Fruit fly (Drosophila melanogaster) whole organism, embryonic: ENCODE measurements around the gene CG14286.

Experiments
- Antp ChIP-seq: fragments of 200-800 bp; sonication (Bioruptor generic); optimal IDR thresholded peaks from 3 replicates; lab custom pipeline; 2016; ENCODE audit warnings: missing biosample characterization, missing genetic modification characterization
- Atf6 ChIP-seq: fragments of 200-800 bp; sonication (Bioruptor generic); IDR thresholded peaks from 2 replicates; pipeline ENCODE4 v1.3.6; 2022; ENCODE audit warnings: missing biosample characterization, missing genetic modification characterization
- CG10565 ChIP-seq: fragments of 200-800 bp; sonication (Bioruptor generic); optimal IDR thresholded peaks from 3 replicates; lab custom pipeline; 2016; ENCODE audit warnings: missing biosample characterization, mild to moderate bottlenecking, missing genetic modification characterization
- CG10979 ChIP-seq: fragments of 200-800 bp; sonication (Bioruptor generic); optimal IDR thresholded peaks from 2 replicates; lab custom pipeline; 2018; ENCODE audit warnings: missing biosample characterization, mild to moderate bottlenecking, missing genetic modification characterization, moderate library complexity
- CG11695 ChIP-seq: fragments of 200-800 bp; sonication (Bioruptor generic); IDR thresholded peaks from 3 replicates; pipeline ENCODE4 v1.3.6; 2022; ENCODE audit warnings: missing biosample characterization, missing genetic modification characterization
- CG12236 ChIP-seq: fragments of 200-800 bp; sonication (Bioruptor generic); optimal IDR thresholded peaks from 2 replicates; lab custom pipeline; 2016; ENCODE audit warnings: missing biosample characterization, missing genetic modification characterization
- CG1233 ChIP-seq: fragments of 200-800 bp; sonication (Bioruptor generic); optimal IDR thresholded peaks from 4 replicates; lab custom pipeline; 2018; ENCODE audit warnings: missing biosample characterization, mild to moderate bottlenecking, missing genetic modification characterization
- CG15073 ChIP-seq: fragments of 200-800 bp; sonication (Bioruptor generic); optimal IDR thresholded peaks from 2 replicates; lab custom pipeline; 2016; ENCODE audit warnings: missing biosample characterization, missing genetic modification characterization
- CG15269 ChIP-seq: fragments of 200-800 bp; sonication (Bioruptor generic); optimal IDR thresholded peaks from 2 replicates; lab custom pipeline; 2018; ENCODE audit warnings: missing biosample characterization, mild to moderate bottlenecking, missing genetic modification characterization, moderate library complexity
- CG15696 ChIP-seq: fragments of 200-800 bp; sonication (Bioruptor generic); optimal IDR thresholded peaks from 2 replicates; lab custom pipeline; 2019; ENCODE audit warnings: missing biosample characterization, mild to moderate bottlenecking, missing genetic modification characterization, moderate library complexity
- CG16815 ChIP-seq: fragments of 200-800 bp; sonication (Bioruptor generic); optimal IDR thresholded peaks from 3 replicates; lab custom pipeline; 2017; ENCODE audit warnings: missing biosample characterization, mild to moderate bottlenecking, missing genetic modification characterization
- CG17612 ChIP-seq: fragments of 200-800 bp; sonication (Bioruptor generic); IDR thresholded peaks from 2 replicates; pipeline ENCODE4 v1.3.6; 2022; ENCODE audit warnings: missing biosample characterization, missing genetic modification characterization
- CG18599 ChIP-seq: fragments of 200-800 bp; sonication (Bioruptor generic); optimal IDR thresholded peaks from 3 replicates; lab custom pipeline; 2017; ENCODE audit warnings: missing biosample characterization, missing genetic modification characterization, mild to moderate bottlenecking, moderate library complexity, missing genetic modification reagents
- CG18619 ChIP-seq: fragments of 200-800 bp; sonication (Bioruptor generic); optimal IDR thresholded peaks from 3 replicates; lab custom pipeline; 2017; ENCODE audit warnings: missing biosample characterization, mild to moderate bottlenecking, missing genetic modification characterization
- CG2889 ChIP-seq: fragments of 200-800 bp; sonication (Bioruptor generic); IDR thresholded peaks from 3 replicates; pipeline ENCODE4 v1.3.6; 2022; ENCODE audit warnings: missing biosample characterization, missing genetic modification characterization
- CG32532 ChIP-seq: fragments of 200-800 bp; sonication (Bioruptor generic); IDR thresholded peaks from 2 replicates; pipeline ENCODE4 v1.3.6; 2022; ENCODE audit warnings: missing biosample characterization, missing genetic modification characterization
- CG34422 ChIP-seq: fragments of 200-800 bp; sonication (Bioruptor generic); IDR thresholded peaks from 3 replicates; pipeline ENCODE4 v1.3.6; 2022; ENCODE audit warnings: missing biosample characterization, missing genetic modification characterization
- CG6254 ChIP-seq: fragments of 200-800 bp; sonication (Bioruptor generic); optimal IDR thresholded peaks from 3 replicates; lab custom pipeline; 2017; ENCODE audit warnings: mild to moderate bottlenecking, missing biosample characterization, missing genetic modification reagents, missing genetic modification characterization
- Dek ChIP-seq: fragments of 200-800 bp; sonication (Bioruptor generic); optimal IDR thresholded peaks from 3 replicates; lab custom pipeline; 2019; ENCODE audit warnings: missing biosample characterization, mild to moderate bottlenecking, missing genetic modification characterization, moderate library complexity
- Dfd ChIP-seq, 2 experiments: fragments of >200 bp; optimal IDR thresholded peaks; 2 replicates each; lab custom pipeline; 2017; ENCODE audit warnings: missing biosample characterization in 2 of 2, missing genetic modification characterization in 2 of 2
- Doc2 ChIP-seq: fragments of 200-800 bp; sonication (Bioruptor generic); IDR thresholded peaks from 2 replicates; pipeline ENCODE4 v1.3.6; 2022; ENCODE audit warnings: missing biosample characterization, missing genetic modification characterization
- E2f1 ChIP-seq: fragments of 200-800 bp; sonication (Bioruptor generic); IDR thresholded peaks from 2 replicates; pipeline ENCODE4 v1.3.6; 2022; ENCODE audit warnings: missing biosample characterization, missing genetic modification characterization
- Elba2 ChIP-seq: fragments of 200-800 bp; sonication (Bioruptor generic); optimal IDR thresholded peaks from 3 replicates; lab custom pipeline; 2016; ENCODE audit warnings: missing biosample characterization, missing genetic modification characterization
- Gsc ChIP-seq: fragments of 200-800 bp; sonication (Bioruptor generic); IDR thresholded peaks from 2 replicates; pipeline ENCODE4 v1.3.6; 2022; ENCODE audit warnings: missing biosample characterization, missing genetic modification characterization
- HmgD ChIP-seq: fragments of 200-800 bp; sonication (Bioruptor generic); optimal IDR thresholded peaks from 3 replicates; lab custom pipeline; 2016; ENCODE audit warnings: missing biosample characterization, missing genetic modification characterization
- HmgZ ChIP-seq: fragments of 200-800 bp; sonication (Bioruptor generic); optimal IDR thresholded peaks from 2 replicates; lab custom pipeline; 2018; ENCODE audit warnings: missing biosample characterization, mild to moderate bottlenecking, missing genetic modification characterization
- Neu2 ChIP-seq: fragments of 200-800 bp; sonication (Bioruptor generic); optimal IDR thresholded peaks from 3 replicates; lab custom pipeline; 2016; ENCODE audit warnings: missing biosample characterization, missing genetic modification characterization, borderline replicate concordance
- Nf-YC ChIP-seq: fragments of 200-800 bp; optimal IDR thresholded peaks from 3 replicates; lab custom pipeline; 2019; ENCODE audit warnings: missing biosample characterization, mild to moderate bottlenecking, missing genetic modification characterization, moderate library complexity
- Oli ChIP-seq: fragments of 200-800 bp; sonication (Bioruptor generic); optimal IDR thresholded peaks from 2 replicates; lab custom pipeline; 2018; ENCODE audit warnings: missing biosample characterization, mild to moderate bottlenecking, missing genetic modification characterization, moderate library complexity
- PHDP ChIP-seq: fragments of 200-800 bp; sonication (Bioruptor generic); optimal IDR thresholded peaks from 3 replicates; lab custom pipeline; 2018; ENCODE audit warnings: missing biosample characterization, mild to moderate bottlenecking, missing genetic modification characterization, moderate library complexity
- Pdp1 ChIP-seq, 2 experiments: fragments of 200-800 bp; sonication (Bioruptor generic); optimal IDR thresholded peaks; 3 replicates each; lab custom pipeline; 2016; ENCODE audit warnings: missing biosample characterization in 2 of 2, missing genetic modification characterization in 2 of 2, mild to moderate bottlenecking in 1 of 2, moderate library complexity in 1 of 2
- aop ChIP-seq: fragments of 200-800 bp; sonication (Bioruptor generic); IDR thresholded peaks from 2 replicates; pipeline ENCODE4 v1.3.6; 2022; ENCODE audit warnings: missing biosample characterization, missing genetic modification characterization
- ap ChIP-seq: fragments of 200-800 bp; sonication (Bioruptor generic); IDR thresholded peaks from 2 replicates; pipeline ENCODE4 v1.3.6; 2022; ENCODE audit warnings: missing biosample characterization, missing genetic modification characterization
- cg ChIP-seq: fragments of 200-800 bp; sonication (Bioruptor generic); optimal IDR thresholded peaks from 3 replicates; lab custom pipeline; 2019; ENCODE audit warnings: missing biosample characterization, mild to moderate bottlenecking, missing genetic modification characterization, moderate library complexity
- chinmo ChIP-seq: fragments of 200-800 bp; sonication (Bioruptor generic); IDR thresholded peaks from 4 replicates; pipeline ENCODE4 v1.3.6; 2022; ENCODE audit warnings: missing biosample characterization, missing genetic modification characterization; ENCODE audit not compliant: partially characterized antibody
- ci ChIP-seq: fragments of 200-800 bp; sonication (Bioruptor generic); IDR thresholded peaks from 3 replicates; pipeline ENCODE4 v1.3.6; 2022; ENCODE audit warnings: missing biosample characterization, missing genetic modification characterization
- corto ChIP-seq: fragments of 200-800 bp; sonication (Bioruptor generic); optimal IDR thresholded peaks from 2 replicates; lab custom pipeline; 2016; ENCODE audit warnings: missing biosample characterization, mild to moderate bottlenecking, missing genetic modification characterization, moderate library complexity
- fu2 ChIP-seq: fragments of 200-800 bp; sonication (Bioruptor generic); optimal IDR thresholded peaks from 2 replicates; lab custom pipeline; 2016; ENCODE audit warnings: missing biosample characterization, missing genetic modification characterization
- gem ChIP-seq: fragments of 200-800 bp; sonication (Bioruptor generic); optimal IDR thresholded peaks from 2 replicates; lab custom pipeline; 2019; ENCODE audit warnings: missing biosample characterization, mild to moderate bottlenecking, missing genetic modification characterization, moderate library complexity
- gro ChIP-seq: fragments of 200-800 bp; sonication (Bioruptor generic); optimal IDR thresholded peaks from 2 replicates; lab custom pipeline; 2016; ENCODE audit warnings: missing biosample characterization, missing genetic modification characterization
- jumu ChIP-seq: fragments of 200-800 bp; sonication (Bioruptor generic); optimal IDR thresholded peaks from 3 replicates; lab custom pipeline; 2016; ENCODE audit warnings: missing biosample characterization, missing genetic modification characterization
- nmo ChIP-seq: fragments of 200-800 bp; sonication (Bioruptor generic); optimal IDR thresholded peaks from 2 replicates; lab custom pipeline; 2018; ENCODE audit warnings: missing biosample characterization, mild to moderate bottlenecking, missing genetic modification characterization, moderate library complexity
- ranshi ChIP-seq: fragments of 200-800 bp; sonication (Bioruptor generic); IDR thresholded peaks from 2 replicates; pipeline ENCODE4 v1.3.6; 2022; ENCODE audit warnings: missing biosample characterization, missing genetic modification characterization
- repo ChIP-seq: fragments of 200-800 bp; sonication (Bioruptor generic); optimal IDR thresholded peaks from 2 replicates; lab custom pipeline; 2016; ENCODE audit warnings: missing biosample characterization, missing genetic modification characterization
- tio ChIP-seq: fragments of 200-800 bp; sonication (Bioruptor generic); optimal IDR thresholded peaks from 2 replicates; lab custom pipeline; 2017; ENCODE audit warnings: missing biosample characterization, missing genetic modification characterization, inconsistent platforms
- unc-4 ChIP-seq: fragments of 200-800 bp; sonication (Bioruptor generic); IDR thresholded peaks from 2 replicates; pipeline ENCODE4 v1.3.6; 2022; ENCODE audit warnings: missing biosample characterization, missing genetic modification characterization; ENCODE audit not compliant: partially characterized antibody
- wek ChIP-seq: fragments of 200-800 bp; sonication (Bioruptor generic); optimal IDR thresholded peaks from 3 replicates; lab custom pipeline; 2018; ENCODE audit warnings: missing biosample characterization, mild to moderate bottlenecking, missing genetic modification characterization, moderate library complexity
- zf30C ChIP-seq: fragments of 200-800 bp; sonication (Bioruptor generic); optimal IDR thresholded peaks from 3 replicates; lab custom pipeline; 2018; ENCODE audit warnings: missing biosample characterization, mild to moderate bottlenecking, missing genetic modification characterization

CG14286 gene

dm6 chr3R:18987428-18988416 lies 36.2 kb upstream of the CG14286 start (continued):
- no peak for TF ChIP-seq Elba2 (GFP tag; lab: Kevin White, UChicago)
- TF ChIP-seq Antp (GFP tag; lab: Kevin White, UChicago): no peak
- no peak for TF ChIP-seq fu2 (GFP tag; lab: Kevin White, UChicago)
- 0 out of 3 replicates have a peak, but pooled peaks have one; percentile 20 for TF ChIP-seq CG34422 (GFP tag; lab: Robert Waterston, UW)
- TF ChIP-seq Atf6 (GFP tag; lab: Robert Waterston, UW): no peak
- no peak for TF ChIP-seq Dfd (GFP tag; optimal IDR thresholded peaks at IDR 0.05; lab: Kevin White, UChicago)
- TF ChIP-seq CG18619 (GFP tag; lab: Kevin White, UChicago): no peak
- TF ChIP-seq wek (GFP tag; lab: Kevin White, UChicago): no peak
- no peak for TF ChIP-seq repo
- no peak for TF ChIP-seq unc-4 (GFP tag; lab: Robert Waterston, UW)
- no peak for TF ChIP-seq Nf-YC
- no peak for TF ChIP-seq CG1233
- 0 out of 4 replicates have a peak, but pooled peaks have one; percentile 59 for TF ChIP-seq chinmo
- no peak for TF ChIP-seq CG17612 (GFP tag; lab: Robert Waterston, UW)
- no peak for TF ChIP-seq E2f1 (GFP tag; lab: Robert Waterston, UW)
- peak; percentile 44 for TF ChIP-seq gem (tag; lab: Kevin White, UChicago)
- TF ChIP-seq Doc2 (GFP tag; lab: Robert Waterston, UW): no peak
- TF ChIP-seq CG2889: no peak
- TF ChIP-seq nmo (GFP tag; lab: Kevin White, UChicago): no peak
- TF ChIP-seq CG12236 (GFP tag; lab: Kevin White, UChicago): no peak
- no peak for TF ChIP-seq corto (GFP tag; lab: Kevin White, UChicago)
- TF ChIP-seq tio: no peak
- TF ChIP-seq Dek (tag; lab: Kevin White, UChicago): no peak
- TF ChIP-seq ranshi (GFP tag; lab: Robert Waterston, UW): peak; percentile 3; the same call in 1 of the 2 replicates
- TF ChIP-seq Pdp1 (GFP tag; optimal IDR thresholded peaks at IDR 0.05; lab: Kevin White, UChicago): no peak
- TF ChIP-seq ci (GFP tag; lab: Robert Waterston, UW): peak; percentile 51; the same call in 1 of the 3 replicates
- TF ChIP-seq ap: no peak
- no peak for TF ChIP-seq CG10565
- TF ChIP-seq CG16815 (GFP tag; lab: Kevin White, UChicago): no peak
- no peak for TF ChIP-seq aop (GFP tag; lab: Robert Waterston, UW)
- peak; percentile 70 for TF ChIP-seq zf30C (GFP tag; lab: Kevin White, UChicago)
- TF ChIP-seq Gsc: no peak
- peak; percentile 32 for TF ChIP-seq CG15269 (tag; lab: Kevin White, UChicago)
- peak; percentile 20 for TF ChIP-seq jumu
- no peak for TF ChIP-seq CG18599 (GFP tag; lab: Kevin White, UChicago)
- TF ChIP-seq CG11695 (GFP tag; lab: Robert Waterston, UW): no peak
- TF ChIP-seq CG6254 (GFP tag; lab: Kevin White, UChicago): no peak
- peak; percentile 63 for TF ChIP-seq cg
- no peak for TF ChIP-seq CG15696 (tag; lab: Kevin White, UChicago)
- no peak for TF ChIP-seq gro (GFP tag; lab: Kevin White, UChicago)
- peak; percentile 2 for TF ChIP-seq PHDP (tag; lab: Kevin White, UChicago)
- TF ChIP-seq HmgZ (tag; lab: Kevin White, UChicago): no peak
- TF ChIP-seq Neu2 (GFP tag; lab: Kevin White, UChicago): no peak
- peak; percentile 51 for TF ChIP-seq CG10979 (tag; lab: Kevin White, UChicago)
- TF ChIP-seq CG15073: no peak
- TF ChIP-seq HmgD (GFP tag; lab: Kevin White, UChicago): no peak
- no peak for TF ChIP-seq CG32532
- TF ChIP-seq Oli (tag; lab: Kevin White, UChicago): no peak
